Worm (Caenorhabditis elegans) whole organism, midembryonic: ENCODE results near the gene T15H9.4.

ENCODE experiments used
- T22C8.4 ChIP-seq: fragments of 200-800 bp; sonication (Bioruptor generic); IDR thresholded peaks from 2 replicates; pipeline ENCODE4 v1.3.6; 2022; ENCODE audit warnings: missing genetic modification characterization, missing compliant biosample characterization
- flt-1 ChIP-seq: fragments of 200-800 bp; sonication (Bioruptor generic); IDR thresholded peaks from 2 replicates; pipeline ENCODE4 v1.3.6; 2022; ENCODE audit warnings: missing genetic modification characterization, missing compliant biosample characterization
- med-1 ChIP-seq: sonication (generic microtip); optimal IDR thresholded peaks from 2 replicates; lab custom pipeline; 2017; ENCODE audit warnings: missing genetic modification characterization, mild to moderate bottlenecking, missing compliant biosample characterization, antibody characterized with exemption, missing genetic modification reagents; ENCODE audit not compliant: insufficient read depth
- tab-1 ChIP-seq: fragments of 200-800 bp; sonication (Bioruptor generic); IDR thresholded peaks from 2 replicates; pipeline ENCODE4 v1.3.6; 2022; ENCODE audit warnings: missing genetic modification characterization, missing compliant biosample characterization
- ztf-29 ChIP-seq: fragments of 200-800 bp; sonication (Bioruptor generic); IDR thresholded peaks from 2 replicates; pipeline ENCODE4 v1.3.6; 2022; ENCODE audit warnings: missing genetic modification reagents, missing genetic modification characterization, missing compliant biosample characterization

- TF ChIP-seq tab-1: no peak
- TF ChIP-seq flt-1 (GFP tag; lab: Robert Waterston, UW): no peak
- TF ChIP-seq T22C8.4 (GFP tag; lab: Robert Waterston, UW): no peak
- no peak for TF ChIP-seq med-1 (GFP tag; lab: Kevin White, UChicago)
- no peak for TF ChIP-seq ztf-29 (GFP tag; lab: Robert Waterston, UW)
Measured at ce11 chrII:9614728-9615127, 3.1 kb downstream of the T15H9.4 start, which contains the start of gene hlh-6.
